Worm (Caenorhabditis elegans) whole organism, L4/young adult: ENCODE data around the gene tag-280.

Experiments used
- dao-5 ChIP-seq: sonication (generic microtip); optimal IDR thresholded peaks from 2 replicates; lab custom pipeline; 2016; ENCODE audit warnings: missing genotype, missing genetic modification characterization, moderate library complexity, missing compliant biosample characterization
- him-1 ChIP-seq: sonication (generic microtip); optimal IDR thresholded peaks from 2 replicates; lab custom pipeline; 2016; ENCODE audit warnings: missing genotype, missing genetic modification reagents, missing genetic modification characterization, missing compliant biosample characterization

- TF ChIP-seq dao-5 = no peak
- TF ChIP-seq him-1 (tag; lab: Kevin White, UChicago) = no peak
Measured at ce11 chrII:12485060-12485459, 24.6 kb downstream of the tag-280 start, which contains the start of gene F15A4.10.
